Worm (Caenorhabditis elegans) whole organism, L1 larva: ENCODE results near the gene hst-1.

Experiments
- ama-1 ChIP-seq: fragments of 150-350 bp; optimal IDR thresholded peaks from 2 replicates; lab custom pipeline; 2014
- ces-1 ChIP-seq: fragments of 150-350 bp; optimal IDR thresholded peaks from 2 replicates; lab custom pipeline; 2014; ENCODE audit warnings: missing biosample characterization, missing genetic modification reagents, missing genetic modification characterization
- egl-13 ChIP-seq: sonication (generic microtip); optimal IDR thresholded peaks from 2 replicates; lab custom pipeline; 2016; ENCODE audit warnings: missing genotype, missing genetic modification reagents, missing genetic modification characterization, missing compliant biosample characterization
- lin-35 ChIP-seq, 2 experiments: fragments of 150-350 bp; optimal IDR thresholded peaks; 2 replicates each; lab custom pipeline; 2014; ENCODE audit warnings: missing biosample characterization in 2 of 2, missing genetic modification characterization in 2 of 2, missing genetic modification reagents in 2 of 2
- lsy-2 ChIP-seq, 2 experiments: fragments of 150-350 bp; optimal IDR thresholded peaks; 2 replicates each; lab custom pipeline; 2014; ENCODE audit warnings: missing biosample characterization in 2 of 2, missing genetic modification characterization in 2 of 2
- nhr-237 ChIP-seq: fragments of 150-350 bp; optimal IDR thresholded peaks from 2 replicates; lab custom pipeline; 2014; ENCODE audit warnings: missing biosample characterization, missing genetic modification characterization
- nhr-28 ChIP-seq: fragments of 150-350 bp; optimal IDR thresholded peaks from 2 replicates; lab custom pipeline; 2014; ENCODE audit warnings: missing biosample characterization, missing genetic modification characterization
- pqm-1 ChIP-seq: sonication (generic microtip); optimal IDR thresholded peaks from 3 replicates; lab custom pipeline; 2017; ENCODE audit warnings: missing biosample characterization, missing genetic modification characterization
- skn-1 ChIP-seq: fragments of 150-350 bp; optimal IDR thresholded peaks from 2 replicates; lab custom pipeline; 2014; ENCODE audit warnings: missing biosample characterization, missing genetic modification characterization
- sptf-1 ChIP-seq: fragments of 150-350 bp; optimal IDR thresholded peaks from 2 replicates; lab custom pipeline; 2014; ENCODE audit warnings: missing biosample characterization, missing genetic modification characterization
- sup-37 ChIP-seq: fragments of 200-800 bp; sonication (Bioruptor generic); optimal IDR thresholded peaks from 2 replicates; lab custom pipeline; 2018; ENCODE audit warnings: mild to moderate bottlenecking, missing genetic modification characterization, missing compliant biosample characterization

DNA sequence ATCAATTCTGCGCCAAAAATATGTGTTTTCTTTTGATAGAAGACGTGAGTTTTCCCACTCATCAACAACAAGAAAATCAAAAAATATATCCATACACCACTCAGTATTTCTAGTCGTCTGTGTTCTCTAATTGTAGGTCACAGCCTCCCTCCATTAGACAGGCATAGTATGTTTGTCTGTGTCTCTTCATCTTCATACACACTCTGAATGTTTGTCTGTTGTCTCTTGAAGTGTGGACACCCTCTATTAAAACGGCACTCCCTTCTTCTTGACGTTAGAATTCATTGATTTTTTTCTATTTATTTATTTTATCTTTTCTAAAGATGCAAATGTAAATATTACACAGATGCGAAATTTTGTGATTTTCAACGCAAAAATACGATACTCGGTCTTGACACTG lies 46.0 kb upstream of the hst-1 start:
- TF ChIP-seq ama-1 = no peak
- no peak for TF ChIP-seq skn-1 (tag; lab: Kevin White, UChicago)
- no peak for TF ChIP-seq ces-1 (GFP tag; lab: Kevin White, UChicago)
- peak; percentile 17 to 21 for TF ChIP-seq lin-35 (GFP tag; optimal IDR thresholded peaks at IDR 0.05; lab: Kevin White, UChicago)
- no peak for TF ChIP-seq pqm-1 (tag; lab: Kevin White, UChicago)
- no peak for TF ChIP-seq nhr-237 (tag; lab: Kevin White, UChicago)
- peak in 1 of 2 experiments; percentile 31 for TF ChIP-seq lsy-2 (tag; optimal IDR thresholded peaks at IDR 0.05; lab: Kevin White, UChicago)
- no peak for TF ChIP-seq egl-13 (tag; lab: Kevin White, UChicago)
- no peak for TF ChIP-seq sptf-1 (tag; lab: Kevin White, UChicago)
- TF ChIP-seq sup-37 (GFP tag; lab: Kevin White, UChicago) = no peak
- no peak for TF ChIP-seq nhr-28 (tag; lab: Kevin White, UChicago)
